Fruit fly (Drosophila melanogaster) whole organism, embryonic: Measurements from ENCODE around the gene Reepl1.

Experiments used
- CG11247 ChIP-seq: fragments of 200-800 bp; sonication (Bioruptor generic); IDR thresholded peaks from 2 replicates; pipeline ENCODE4 v1.3.6; 2022; ENCODE audit warnings: missing biosample characterization, missing genetic modification characterization
- CG11456 ChIP-seq: fragments of 200-800 bp; sonication (Bioruptor generic); IDR thresholded peaks from 3 replicates; pipeline ENCODE4 v1.3.6; 2022; ENCODE audit warnings: missing biosample characterization, missing genetic modification characterization
- CG11695 ChIP-seq: fragments of 200-800 bp; sonication (Bioruptor generic); IDR thresholded peaks from 3 replicates; pipeline ENCODE4 v1.3.6; 2022; ENCODE audit warnings: missing biosample characterization, missing genetic modification characterization
- CG11696 ChIP-seq: fragments of 200-800 bp; sonication (Bioruptor generic); IDR thresholded peaks from 2 replicates; pipeline ENCODE4 v1.3.6; 2022; ENCODE audit warnings: missing biosample characterization, missing genetic modification characterization
- CG12769 ChIP-seq: fragments of 200-800 bp; sonication (Bioruptor generic); optimal IDR thresholded peaks from 2 replicates; lab custom pipeline; 2019; ENCODE audit warnings: missing biosample characterization, mild to moderate bottlenecking, missing genetic modification characterization, moderate library complexity
- CG1647 ChIP-seq: fragments of 200-800 bp; sonication (Bioruptor generic); optimal IDR thresholded peaks from 3 replicates; lab custom pipeline; 2016; ENCODE audit warnings: missing biosample characterization, missing genetic modification characterization
- CG16813 ChIP-seq: fragments of 200-800 bp; sonication (Bioruptor generic); IDR thresholded peaks from 3 replicates; pipeline ENCODE4 v1.3.6; 2022; ENCODE audit warnings: missing biosample characterization, missing genetic modification characterization; ENCODE audit not compliant: partially characterized antibody
- CG17385 ChIP-seq: fragments of 200-800 bp; sonication (Bioruptor generic); optimal IDR thresholded peaks from 3 replicates; lab custom pipeline; 2018; ENCODE audit warnings: missing biosample characterization, mild to moderate bottlenecking, missing genetic modification characterization
- CG1832 ChIP-seq: fragments of 200-800 bp; sonication (Bioruptor generic); optimal IDR thresholded peaks from 2 replicates; lab custom pipeline; 2017; ENCODE audit warnings: missing biosample characterization, mild to moderate bottlenecking, missing genetic modification characterization, inconsistent platforms
- CG2129 ChIP-seq: fragments of 200-800 bp; sonication (Bioruptor generic); IDR thresholded peaks from 2 replicates; pipeline ENCODE4 v1.3.6; 2022; ENCODE audit warnings: missing biosample characterization, missing genetic modification characterization; ENCODE audit not compliant: partially characterized antibody
- CG3407 ChIP-seq: fragments of 200-800 bp; sonication (Bioruptor generic); optimal IDR thresholded peaks from 2 replicates; lab custom pipeline; 2018; ENCODE audit warnings: missing biosample characterization, mild to moderate bottlenecking, missing genetic modification characterization
- CG34224 ChIP-seq: fragments of 200-800 bp; sonication (Bioruptor generic); IDR thresholded peaks from 3 replicates; pipeline ENCODE4 v1.3.6; 2022; ENCODE audit warnings: missing biosample characterization, missing genetic modification characterization; ENCODE audit not compliant: partially characterized antibody
- CG4360 ChIP-seq: fragments of 200-800 bp; sonication (Bioruptor generic); IDR thresholded peaks from 2 replicates; pipeline ENCODE4 v1.3.6; 2022; ENCODE audit warnings: missing biosample characterization, missing genetic modification characterization
- CG5245 ChIP-seq: fragments of 200-800 bp; sonication (Bioruptor generic); optimal IDR thresholded peaks from 3 replicates; lab custom pipeline; 2016; ENCODE audit warnings: missing biosample characterization, missing genetic modification characterization
- CG7357 ChIP-seq: fragments of 200-800 bp; sonication (Bioruptor generic); IDR thresholded peaks from 3 replicates; pipeline ENCODE4 v1.3.6; 2022; ENCODE audit warnings: missing biosample characterization, missing genetic modification characterization
- CG7372 ChIP-seq: fragments of 200-800 bp; sonication (Bioruptor generic); IDR thresholded peaks from 2 replicates; pipeline ENCODE4 v1.3.6; 2022; ENCODE audit warnings: missing biosample characterization, missing genetic modification characterization
- CG7963 ChIP-seq: fragments of 200-800 bp; sonication (Bioruptor generic); IDR thresholded peaks from 3 replicates; pipeline ENCODE4 v1.3.6; 2022; ENCODE audit warnings: missing biosample characterization, missing genetic modification characterization; ENCODE audit not compliant: partially characterized antibody
- CG7987 ChIP-seq: fragments of 200-800 bp; sonication (Bioruptor generic); optimal IDR thresholded peaks from 2 replicates; lab custom pipeline; 2018; ENCODE audit warnings: missing biosample characterization, mild to moderate bottlenecking, missing genetic modification characterization, moderate library complexity
- CG9437 ChIP-seq: fragments of 200-800 bp; sonication (Bioruptor generic); optimal IDR thresholded peaks from 2 replicates; lab custom pipeline; 2018; ENCODE audit warnings: missing biosample characterization, mild to moderate bottlenecking, missing genetic modification characterization
- HLH54F ChIP-seq: fragments of 200-800 bp; sonication (Bioruptor generic); optimal IDR thresholded peaks from 3 replicates; lab custom pipeline; 2016; ENCODE audit warnings: missing biosample characterization, missing genetic modification characterization
- HmgZ ChIP-seq: fragments of 200-800 bp; sonication (Bioruptor generic); optimal IDR thresholded peaks from 2 replicates; lab custom pipeline; 2018; ENCODE audit warnings: missing biosample characterization, mild to moderate bottlenecking, missing genetic modification characterization
- NC2β ChIP-seq: fragments of 200-800 bp; sonication (Bioruptor generic); optimal IDR thresholded peaks from 2 replicates; lab custom pipeline; 2016; ENCODE audit warnings: missing biosample characterization, missing genetic modification characterization
- Optix ChIP-seq: fragments of 200-800 bp; sonication (Bioruptor generic); IDR thresholded peaks from 3 replicates; pipeline ENCODE4 v1.3.6; 2022; ENCODE audit warnings: missing biosample characterization, missing genetic modification characterization
- Rfx ChIP-seq: fragments of 200-800 bp; sonication (Bioruptor generic); IDR thresholded peaks from 2 replicates; pipeline ENCODE4 v1.3.6; 2022; ENCODE audit warnings: missing biosample characterization, missing genetic modification characterization
- btn ChIP-seq: fragments of 200-800 bp; sonication (Bioruptor generic); optimal IDR thresholded peaks from 2 replicates; lab custom pipeline; 2016; ENCODE audit warnings: missing biosample characterization, missing genetic modification characterization
- crc ChIP-seq: fragments of 200-800 bp; sonication (Bioruptor generic); optimal IDR thresholded peaks from 2 replicates; lab custom pipeline; 2016; ENCODE audit warnings: missing biosample characterization, missing genetic modification characterization
- crol ChIP-seq: fragments of 200-800 bp; sonication (Bioruptor generic); IDR thresholded peaks from 2 replicates; pipeline ENCODE4 v1.3.6; 2022; ENCODE audit warnings: missing biosample characterization, missing genetic modification characterization
- fd64A ChIP-seq: fragments of 200-800 bp; sonication (Bioruptor generic); optimal IDR thresholded peaks from 3 replicates; lab custom pipeline; 2018; ENCODE audit warnings: missing biosample characterization, mild to moderate bottlenecking, missing genetic modification characterization
- fd96Cb ChIP-seq: fragments of 200-800 bp; sonication (Bioruptor generic); optimal IDR thresholded peaks from 2 replicates; lab custom pipeline; 2018; ENCODE audit warnings: missing biosample characterization, mild to moderate bottlenecking, missing genetic modification characterization, moderate library complexity
- gce ChIP-seq: fragments of 200-800 bp; sonication (Bioruptor generic); IDR thresholded peaks from 3 replicates; pipeline ENCODE4 v1.3.6; 2022; ENCODE audit warnings: missing biosample characterization, missing genetic modification characterization
- gcm ChIP-seq: fragments of 200-800 bp; sonication (Bioruptor generic); optimal IDR thresholded peaks from 2 replicates; lab custom pipeline; 2019; ENCODE audit warnings: missing biosample characterization, mild to moderate bottlenecking, missing genetic modification characterization, moderate library complexity
- hb ChIP-seq: fragments of 200-800 bp; sonication (Bioruptor generic); IDR thresholded peaks from 3 replicates; pipeline ENCODE4 v1.3.6; 2022; ENCODE audit warnings: missing biosample characterization, missing genetic modification characterization; ENCODE audit not compliant: partially characterized antibody
- hkb ChIP-seq, 2 experiments: fragments of 200-800 bp in 1 of 2; fragments of >200 bp in 1 of 2; sonication (Bioruptor generic) in 1 of 2; IDR thresholded peaks in 1 of 2; optimal IDR thresholded peaks in 1 of 2; 2 replicates each; pipeline versions ENCODE4 v1.3.6 to Lab custom; 2017 to 2022; ENCODE audit warnings: missing biosample characterization in 1 of 2, missing genetic modification characterization in 1 of 2
- kay ChIP-seq: fragments of 200-800 bp; sonication (Bioruptor generic); optimal IDR thresholded peaks from 2 replicates; lab custom pipeline; 2016; ENCODE audit warnings: missing biosample characterization, missing genetic modification characterization
- klu ChIP-seq: fragments of 200-800 bp; sonication (Bioruptor generic); IDR thresholded peaks from 2 replicates; pipeline ENCODE4 v1.3.6; 2022; ENCODE audit warnings: missing biosample characterization, missing genetic modification characterization
- kni ChIP-seq: fragments of 200-800 bp; sonication (Bioruptor generic); optimal IDR thresholded peaks from 3 replicates; lab custom pipeline; 2017; ENCODE audit warnings: mild to moderate bottlenecking, missing biosample characterization, missing genetic modification reagents, missing genetic modification characterization
- mld ChIP-seq: fragments of 200-800 bp; sonication (Bioruptor generic); IDR thresholded peaks from 3 replicates; pipeline ENCODE4 v1.3.6; 2022; ENCODE audit warnings: missing biosample characterization, missing genetic modification characterization; ENCODE audit not compliant: partially characterized antibody
- nau ChIP-seq: fragments of 200-800 bp; sonication (Bioruptor generic); optimal IDR thresholded peaks from 3 replicates; lab custom pipeline; 2017; ENCODE audit warnings: missing biosample characterization, mild to moderate bottlenecking, missing genetic modification characterization, missing genetic modification reagents
- nmo ChIP-seq: fragments of 200-800 bp; sonication (Bioruptor generic); optimal IDR thresholded peaks from 2 replicates; lab custom pipeline; 2018; ENCODE audit warnings: missing biosample characterization, mild to moderate bottlenecking, missing genetic modification characterization, moderate library complexity
- onecut ChIP-seq: fragments of 200-800 bp; sonication (Bioruptor generic); IDR thresholded peaks from 2 replicates; pipeline ENCODE4 v1.3.6; 2022; ENCODE audit warnings: missing biosample characterization, missing genetic modification characterization
- p53 ChIP-seq: fragments of 200-800 bp; sonication (Bioruptor generic); optimal IDR thresholded peaks from 2 replicates; lab custom pipeline; 2016; ENCODE audit warnings: missing biosample characterization, missing genetic modification characterization
- prd ChIP-seq, 3 experiments: fragments of >200 bp in 2 of 3; fragments of 200-800 bp in 1 of 3; sonication (Bioruptor generic) in 1 of 3; optimal IDR thresholded peaks in 2 of 3; IDR thresholded peaks in 1 of 3; 2 replicates in 2 of 3; 3 replicates in 1 of 3; pipeline versions ENCODE4 v1.3.6 to Lab custom; 2017 to 2022; ENCODE audit warnings: missing biosample characterization in 1 of 3, missing genetic modification characterization in 1 of 3
- seq ChIP-seq: fragments of 200-800 bp; sonication (Bioruptor generic); IDR thresholded peaks from 2 replicates; pipeline ENCODE4 v1.3.6; 2022; ENCODE audit warnings: missing biosample characterization, missing genetic modification characterization
- sug ChIP-seq: fragments of 200-800 bp; optimal IDR thresholded peaks from 2 replicates; lab custom pipeline; 2019; ENCODE audit warnings: missing biosample characterization, mild to moderate bottlenecking, missing genetic modification characterization, moderate library complexity
- tll ChIP-seq, 2 experiments: fragments of 200-800 bp in 1 of 2; fragments of >200 bp in 1 of 2; sonication (Bioruptor generic) in 1 of 2; optimal IDR thresholded peaks; 2 replicates each; lab custom pipeline; 2017 to 2019; ENCODE audit warnings: missing biosample characterization in 2 of 2, missing genetic modification characterization in 2 of 2, mild to moderate bottlenecking in 1 of 2, moderate library complexity in 1 of 2
- vvl ChIP-seq: fragments of 200-800 bp; sonication (Bioruptor generic); IDR thresholded peaks from 2 replicates; pipeline ENCODE4 v1.3.6; 2022; ENCODE audit warnings: missing biosample characterization, missing genetic modification characterization
- z ChIP-seq: fragments of 200-800 bp; sonication (Bioruptor generic); IDR thresholded peaks from 3 replicates; pipeline ENCODE4 v1.3.6; 2022; ENCODE audit warnings: missing biosample characterization, missing genetic modification characterization
- zen ChIP-seq: fragments of 200-800 bp; sonication (Bioruptor generic); optimal IDR thresholded peaks from 3 replicates; lab custom pipeline; 2018; ENCODE audit warnings: missing biosample characterization, mild to moderate bottlenecking, missing genetic modification characterization, moderate library complexity

Gene Reepl1

DNA sequence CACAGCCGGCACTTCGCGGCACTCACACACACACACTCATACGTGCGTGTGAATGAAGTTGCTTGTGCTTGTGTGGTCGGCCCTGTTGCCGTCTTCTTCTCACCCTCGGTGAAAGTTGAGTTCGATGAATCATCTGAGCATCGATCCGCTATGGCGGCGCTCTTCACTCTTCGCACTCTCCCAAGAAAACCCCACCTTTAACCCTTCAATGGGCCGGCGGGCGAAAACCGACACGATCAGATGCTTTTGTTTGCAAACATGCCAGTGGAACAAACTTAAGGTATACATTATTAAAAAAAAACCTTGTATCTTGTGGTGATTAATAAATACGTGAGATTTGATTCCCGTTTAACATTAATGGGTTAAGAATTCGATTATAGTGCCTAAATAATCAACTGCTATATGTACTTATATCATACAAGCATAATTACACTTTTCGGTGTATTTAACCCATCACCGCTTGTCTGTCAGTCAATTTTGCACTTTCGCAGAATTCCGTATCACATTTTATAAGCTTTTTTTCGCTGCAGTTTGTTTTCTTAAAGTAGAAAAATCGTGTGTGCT is 28.4 kb downstream of the Reepl1 start (continued):
- no peak for TF ChIP-seq prd (optimal IDR thresholded peaks at IDR 0.05; lab: Kevin White, UChicago)
- TF ChIP-seq prd (GFP tag; IDR thresholded peaks at IDR 0.05; lab: Robert Waterston, UW): 0 out of 3 replicates have a peak, but pooled peaks have one; percentile 7
- 0 out of 3 replicates have a peak, but pooled peaks have one; percentile 22 for TF ChIP-seq CG11695 (GFP tag; lab: Robert Waterston, UW)
- TF ChIP-seq CG1832 (GFP tag; lab: Kevin White, UChicago): peak; percentile 65
- TF ChIP-seq crol (GFP tag; lab: Robert Waterston, UW): no peak
- 0 out of 2 replicates have a peak, but pooled peaks have one; percentile 32 for TF ChIP-seq vvl (GFP tag; lab: Robert Waterston, UW)
- peak; percentile 44 for TF ChIP-seq CG12769 (tag; lab: Kevin White, UChicago)
- TF ChIP-seq onecut: peak; percentile 60
- TF ChIP-seq z (GFP tag; lab: Robert Waterston, UW): 0 out of 3 replicates have a peak, but pooled peaks have one; percentile 20
- no peak for TF ChIP-seq CG16813 (GFP tag; lab: Robert Waterston, UW)
- no peak for TF ChIP-seq fd96Cb (tag; lab: Kevin White, UChicago)
- TF ChIP-seq kay: peak; percentile 77

dm6 chrX:11601408-11601807 is 28.9 kb downstream of the Reepl1 start:
- TF ChIP-seq nau (GFP tag; lab: Kevin White, UChicago): no peak
- TF ChIP-seq HmgZ: no peak
- no peak for TF ChIP-seq p53 (GFP tag; lab: Kevin White, UChicago)
- TF ChIP-seq Optix (GFP tag; lab: Robert Waterston, UW): no peak
- TF ChIP-seq hkb (optimal IDR thresholded peaks at IDR 0.05; lab: Kevin White, UChicago): no peak
- TF ChIP-seq hkb (GFP tag; IDR thresholded peaks at IDR 0.05; lab: Robert Waterston, UW): no peak
- TF ChIP-seq CG11456: no peak
- no peak for TF ChIP-seq CG9437
- TF ChIP-seq btn (GFP tag; lab: Kevin White, UChicago): no peak
- TF ChIP-seq gcm (GFP tag; lab: Kevin White, UChicago): no peak
- TF ChIP-seq CG4360 (GFP tag; lab: Robert Waterston, UW): peak; percentile 70
- no peak for TF ChIP-seq klu
- TF ChIP-seq NC2β (GFP tag; lab: Kevin White, UChicago): no peak
- TF ChIP-seq hb: no peak
- TF ChIP-seq CG7963: no peak
- no peak for TF ChIP-seq kni (GFP tag; lab: Kevin White, UChicago)
- no peak for TF ChIP-seq zen (tag; lab: Kevin White, UChicago)
- TF ChIP-seq seq (GFP tag; lab: Robert Waterston, UW): no peak
- no peak for TF ChIP-seq tll (GFP tag; optimal IDR thresholded peaks at IDR 0.05; lab: Kevin White, UChicago)
- TF ChIP-seq CG7372 (GFP tag; lab: Robert Waterston, UW): no peak
- no peak for TF ChIP-seq nmo
- TF ChIP-seq gce (GFP tag; lab: Robert Waterston, UW): no peak
- no peak for TF ChIP-seq CG11247 (GFP tag; lab: Robert Waterston, UW)
- TF ChIP-seq fd64A (GFP tag; lab: Kevin White, UChicago): no peak
- no peak for TF ChIP-seq CG5245 (GFP tag; lab: Kevin White, UChicago)
- TF ChIP-seq CG7987: no peak
- no peak for TF ChIP-seq CG2129 (GFP tag; lab: Robert Waterston, UW)
- TF ChIP-seq CG1647 (GFP tag; lab: Kevin White, UChicago): no peak
- TF ChIP-seq mld (GFP tag; lab: Robert Waterston, UW): no peak
- TF ChIP-seq HLH54F: no peak
- TF ChIP-seq CG7357 (GFP tag; lab: Robert Waterston, UW): no peak
- TF ChIP-seq CG3407: no peak
- 0 out of 3 replicates have a peak, but pooled peaks have one; percentile 13 for TF ChIP-seq CG34224 (GFP tag; lab: Robert Waterston, UW)
- TF ChIP-seq CG11696 (GFP tag; lab: Robert Waterston, UW): no peak
- TF ChIP-seq Rfx (GFP tag; lab: Robert Waterston, UW): no peak
- peak; percentile 78 for TF ChIP-seq CG17385 (GFP tag; lab: Kevin White, UChicago)
- no peak for TF ChIP-seq crc
- TF ChIP-seq sug (tag; lab: Kevin White, UChicago): peak; percentile 40
